Fruit fly (Drosophila melanogaster) whole organism, wandering third instar larva: ENCODE results near the gene CG3032.

Source experiments
- CG9705 ChIP-seq: fragments of 200-800 bp; sonication (Bioruptor generic); optimal IDR thresholded peaks from 2 replicates; lab custom pipeline; 2018; ENCODE audit warnings: missing biosample characterization, mild to moderate bottlenecking, missing genetic modification characterization
- CrebA ChIP-seq: fragments of 200-800 bp; sonication (Bioruptor generic); optimal IDR thresholded peaks from 2 replicates; lab custom pipeline; 2016; ENCODE audit warnings: missing biosample characterization, mild to moderate bottlenecking, missing genetic modification characterization, borderline replicate concordance
- Dfd ChIP-seq: fragments of >200 bp; optimal IDR thresholded peaks from 2 replicates; lab custom pipeline; 2017; ENCODE audit warnings: missing biosample characterization, missing genetic modification characterization
- Dif ChIP-seq: fragments of 200-275, 200-300 bp; sonication (Bioruptor generic); optimal IDR thresholded peaks from 2 replicates; lab custom pipeline; 2018; ENCODE audit warnings: missing biosample characterization, missing genetic modification characterization; ENCODE audit not compliant: partially characterized antibody
- GATAd ChIP-seq: sonication (Bioruptor generic); optimal IDR thresholded peaks from 2 replicates; lab custom pipeline; 2016; ENCODE audit warnings: missing biosample characterization, missing genetic modification characterization
- HLH106 ChIP-seq: fragments of 200-800 bp; optimal IDR thresholded peaks from 3 replicates; lab custom pipeline; 2019; ENCODE audit warnings: missing biosample characterization, mild to moderate bottlenecking, missing genetic modification characterization, moderate library complexity
- Hnf4 ChIP-seq: fragments of 200-800 bp; sonication (Bioruptor generic); optimal IDR thresholded peaks from 2 replicates; lab custom pipeline; 2016; ENCODE audit warnings: missing biosample characterization, mild to moderate bottlenecking, missing genetic modification characterization
- Hr78 ChIP-seq: fragments of >200 bp; optimal IDR thresholded peaks from 2 replicates; lab custom pipeline; 2017; ENCODE audit warnings: missing biosample characterization, missing genetic modification characterization
- Hr83 ChIP-seq: fragments of 200-300 bp; sonication (Bioruptor generic); optimal IDR thresholded peaks from 2 replicates; lab custom pipeline; 2016; ENCODE audit warnings: missing biosample characterization, mild to moderate bottlenecking, missing genetic modification characterization, moderate library complexity; ENCODE audit not compliant: poor library complexity, severe bottlenecking
- Myc ChIP-seq: fragments of >200 bp; optimal IDR thresholded peaks from 2 replicates; lab custom pipeline; 2017
- N ChIP-seq: fragments of >200 bp; optimal IDR thresholded peaks from 2 replicates; lab custom pipeline; 2018; ENCODE audit warnings: missing biosample characterization, missing external identifiers, missing genetic modification characterization
- OdsH ChIP-seq: fragments of 200-800 bp; sonication (Bioruptor generic); optimal IDR thresholded peaks from 2 replicates; lab custom pipeline; 2016; ENCODE audit warnings: missing biosample characterization, mild to moderate bottlenecking, missing genetic modification characterization
- Rel ChIP-seq, 2 experiments: fragments of 200-800 bp; sonication (Bioruptor generic) in 1 of 2; optimal IDR thresholded peaks; 2 replicates in 1 of 2; 3 replicates in 1 of 2; lab custom pipeline; 2016 to 2019; ENCODE audit warnings: mild to moderate bottlenecking in 2 of 2, missing biosample characterization in 2 of 2, missing genetic modification characterization in 2 of 2, moderate library complexity in 1 of 2
- Sp1 ChIP-seq: fragments of 200-800 bp; sonication (Bioruptor generic); optimal IDR thresholded peaks from 3 replicates; lab custom pipeline; 2019; ENCODE audit warnings: missing biosample characterization, mild to moderate bottlenecking, missing genetic modification characterization, moderate library complexity
- Vsx2 ChIP-seq: fragments of 200-300, 225-300 bp; sonication (Bioruptor generic); optimal IDR thresholded peaks from 2 replicates; lab custom pipeline; 2018; ENCODE audit warnings: missing biosample characterization, missing genetic modification characterization; ENCODE audit not compliant: partially characterized antibody
- br ChIP-seq: fragments of 200-800 bp; sonication (Bioruptor generic); optimal IDR thresholded peaks from 2 replicates; lab custom pipeline; 2016; ENCODE audit warnings: missing biosample characterization, missing genetic modification characterization
- brk ChIP-seq: fragments of 200-800 bp; sonication (Bioruptor generic); optimal IDR thresholded peaks from 2 replicates; lab custom pipeline; 2016; ENCODE audit warnings: missing biosample characterization, mild to moderate bottlenecking, missing genetic modification characterization
- dl ChIP-seq, 2 experiments: fragments of 175-275, 200-275 bp in 1 of 2; fragments of 200-275 bp in 1 of 2; sonication (Bioruptor generic); optimal IDR thresholded peaks; lab custom pipeline; 2018; ENCODE audit warnings: mild to moderate bottlenecking in 2 of 2, missing biosample characterization in 2 of 2, missing genetic modification characterization in 2 of 2, moderate library complexity in 2 of 2; ENCODE audit not compliant: partially characterized antibody in 2 of 2, insufficient read depth in 1 of 2
- dmrt93B ChIP-seq: fragments of 200-800 bp; sonication (Bioruptor generic); optimal IDR thresholded peaks from 2 replicates; lab custom pipeline; 2018; ENCODE audit warnings: missing biosample characterization, mild to moderate bottlenecking, missing genetic modification characterization
- dsf ChIP-seq: sonication (Bioruptor generic); optimal IDR thresholded peaks from 2 replicates; lab custom pipeline; 2016; ENCODE audit warnings: missing biosample characterization, missing genetic modification characterization, borderline replicate concordance
- ey ChIP-seq: fragments of 200-800 bp; sonication (Bioruptor generic); optimal IDR thresholded peaks from 2 replicates; lab custom pipeline; 2016; ENCODE audit warnings: missing biosample characterization, missing genetic modification characterization
- foxo ChIP-seq, 2 experiments: fragments of 200-800 bp; sonication (Bioruptor generic); optimal IDR thresholded peaks; 2 replicates in 1 of 2; 3 replicates in 1 of 2; lab custom pipeline; 2016 to 2017; ENCODE audit warnings: missing biosample characterization in 2 of 2, missing genetic modification characterization in 2 of 2
- fru ChIP-seq: fragments of 200-800 bp; sonication (Bioruptor generic); optimal IDR thresholded peaks from 3 replicates; lab custom pipeline; 2016; ENCODE audit warnings: missing biosample characterization, mild to moderate bottlenecking, missing genetic modification characterization
- h ChIP-seq: fragments of 200-800 bp; sonication (Bioruptor generic); optimal IDR thresholded peaks from 3 replicates; lab custom pipeline; 2016; ENCODE audit warnings: missing biosample characterization, mild to moderate bottlenecking, missing genetic modification characterization
- jim ChIP-seq: fragments of 175-275, 200-325 bp; sonication (Bioruptor generic); optimal IDR thresholded peaks from 2 replicates; lab custom pipeline; 2016; ENCODE audit warnings: missing biosample characterization, mild to moderate bottlenecking, missing genetic modification characterization
- lola ChIP-seq: fragments of >200 bp; optimal IDR thresholded peaks from 2 replicates; lab custom pipeline; 2017; ENCODE audit warnings: missing biosample characterization, missing genetic modification characterization
- psq ChIP-seq: fragments of 200-800 bp; sonication (Bioruptor generic); optimal IDR thresholded peaks from 3 replicates; lab custom pipeline; 2017; ENCODE audit warnings: missing biosample characterization, mild to moderate bottlenecking, missing genetic modification characterization, moderate library complexity
- rgr ChIP-seq: fragments of 200-800 bp; sonication (Bioruptor generic); optimal IDR thresholded peaks from 3 replicates; lab custom pipeline; 2016; ENCODE audit warnings: missing biosample characterization, mild to moderate bottlenecking, missing genetic modification characterization
- sage ChIP-seq: fragments of 200-800 bp; sonication (Bioruptor generic); optimal IDR thresholded peaks from 2 replicates; lab custom pipeline; 2016; ENCODE audit warnings: missing biosample characterization, mild to moderate bottlenecking, missing genetic modification characterization
- sv ChIP-seq: fragments of 200-800 bp; sonication (Bioruptor generic); optimal IDR thresholded peaks from 3 replicates; lab custom pipeline; 2016; ENCODE audit warnings: missing biosample characterization, missing genetic modification characterization
- woc ChIP-seq: sonication (Bioruptor generic); optimal IDR thresholded peaks from 2 replicates; lab custom pipeline; 2016; ENCODE audit warnings: missing biosample characterization, mild to moderate bottlenecking, missing genetic modification characterization

The CG3032 gene

dm6 chrX:6993753-6994152 lies 19.9 kb downstream of the CG3032 start (continued):
- TF ChIP-seq dl (GFP tag; optimal IDR thresholded peaks at IDR 0.05; lab: Kevin White, UChicago; ENCODE audit: insufficient read depth in 1 of 2, partially characterized antibody in 2 of 2) = no peak

- TF ChIP-seq psq (no peak), br (GFP tag; lab: Kevin White, UChicago) (no peak), HLH106 (tag; lab: Kevin White, UChicago) (no peak), dmrt93B (GFP tag; lab: Kevin White, UChicago) (no peak), dsf (no peak), sv (no peak), Rel (GFP tag; optimal IDR thresholded peaks at IDR 0.05; lab: Kevin White, UChicago) (no peak), Rel (tag; optimal IDR thresholded peaks at IDR 0.05; lab: Kevin White, UChicago) (no peak), Hr83 (GFP tag; lab: Kevin White, UChicago) (no peak), OdsH (no peak), brk (GFP tag; lab: Kevin White, UChicago) (no peak), rgr (GFP tag; lab: Kevin White, UChicago) (no peak), Vsx2 (no peak), sage (GFP tag; lab: Kevin White, UChicago) (no peak), Sp1 (GFP tag; lab: Kevin White, UChicago) (no peak), Myc (no peak), CrebA (GFP tag; lab: Kevin White, UChicago) (no peak), ey (GFP tag; lab: Kevin White, UChicago) (no peak)
Measured at dm6 chrX:6993350-6993749, 20.3 kb downstream of the CG3032 start, which contains the start of gene Inx7. Inx7 (minus strand) TSS chrX:6993612.

dm6 chrX:6991286-6991685 lies 22.4 kb downstream of the CG3032 start, which contains the start of gene ogre:
ogre (minus strand) TSS chrX:6991318.
- no peak for TF ChIP-seq CG9705 (GFP tag; lab: Kevin White, UChicago)
- TF ChIP-seq lola = no peak
- TF ChIP-seq Sp1 (GFP tag; lab: Kevin White, UChicago) = no peak
- no peak for TF ChIP-seq Hr78
- peak; percentile 43 for TF ChIP-seq Vsx2
- peak; percentile 45 for TF ChIP-seq Dif (GFP tag; lab: Kevin White, UChicago)

dm6 chrX:6990105-6990504 lies 23.6 kb downstream of the CG3032 start:
- TF ChIP-seq dmrt93B (GFP tag; lab: Kevin White, UChicago) (peak; percentile 1), lola (no peak), Dif (GFP tag; lab: Kevin White, UChicago) (no peak), CG9705 (GFP tag; lab: Kevin White, UChicago) (no peak), Vsx2 (no peak), Hr78 (no peak), Hnf4 (GFP tag; lab: Kevin White, UChicago) (peak; percentile 18), ey (GFP tag; lab: Kevin White, UChicago) (peak; percentile 22), rgr (GFP tag; lab: Kevin White, UChicago) (peak; percentile 24), foxo (GFP tag; optimal IDR thresholded peaks at IDR 0.05; lab: Kevin White, UChicago) (peak in 1 of 2 experiments; percentile 53), sv (no peak), Rel (GFP tag; optimal IDR thresholded peaks at IDR 0.05; lab: Kevin White, UChicago) (no peak), Rel (tag; optimal IDR thresholded peaks at IDR 0.05; lab: Kevin White, UChicago) (peak; percentile 1), N (GFP tag; lab: Kevin White, UChicago) (no peak), woc (GFP tag; lab: Kevin White, UChicago) (peak; percentile 51), fru (GFP tag; lab: Kevin White, UChicago) (peak; percentile 44), h (peak; percentile 57), dl (GFP tag; optimal IDR thresholded peaks at IDR 0.05; lab: Kevin White, UChicago; ENCODE audit: insufficient read depth in 1 of 2, partially characterized antibody in 2 of 2) (no peak)

dm6 chrX:6988632-6989338 lies 24.9 kb downstream of the CG3032 start:
- TF ChIP-seq N (GFP tag; lab: Kevin White, UChicago) = no peak
- TF ChIP-seq Dfd (GFP tag; lab: Kevin White, UChicago) = no peak
- no peak for TF ChIP-seq brk (GFP tag; lab: Kevin White, UChicago)
- peak; percentile 24 to 38 for TF ChIP-seq dl (GFP tag; optimal IDR thresholded peaks at IDR 0.05; lab: Kevin White, UChicago; ENCODE audit: insufficient read depth in 1 of 2, partially characterized antibody in 2 of 2)
- no peak for TF ChIP-seq Hr78
- no peak for TF ChIP-seq Rel (GFP tag; optimal IDR thresholded peaks at IDR 0.05; lab: Kevin White, UChicago)
- TF ChIP-seq Rel (tag; optimal IDR thresholded peaks at IDR 0.05; lab: Kevin White, UChicago) = no peak
- TF ChIP-seq CG9705 (GFP tag; lab: Kevin White, UChicago) = no peak
- no peak for TF ChIP-seq jim (GFP tag; lab: Kevin White, UChicago)
- TF ChIP-seq psq = peak; percentile 60
- TF ChIP-seq OdsH = no peak
- TF ChIP-seq lola = no peak
- TF ChIP-seq GATAd = no peak
- no peak for TF ChIP-seq br (GFP tag; lab: Kevin White, UChicago)
- TF ChIP-seq h = no peak
- TF ChIP-seq, all 38 proteins: peak for 2
